Worm (Caenorhabditis elegans): ENCODE results near the gene K04F1.8.

K04F1.8 gene

DNA sequence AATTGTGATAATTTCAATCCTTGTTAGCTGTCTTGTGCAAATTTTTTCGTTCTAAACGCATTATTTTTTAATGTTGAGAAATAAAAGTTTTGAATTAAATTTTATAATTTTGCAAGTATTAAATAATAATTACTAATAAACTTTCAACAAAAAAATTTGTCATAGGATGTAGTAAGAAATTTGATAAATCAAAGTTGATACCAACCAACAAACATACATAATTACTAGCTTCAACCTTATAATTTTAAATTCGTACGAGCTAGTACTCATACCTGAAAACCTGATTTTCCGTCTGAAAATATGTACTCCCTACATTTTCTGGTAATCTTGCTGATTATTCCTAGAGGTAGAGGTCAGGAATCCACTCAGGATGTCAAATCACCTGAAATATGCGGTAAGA, 16.0 kb upstream of the K04F1.8 start, which contains the start of gene irld-44:
TSS of gene irld-44 (plus strand) at position 301 of the 400 bp plus-strand sequence.
- TF ChIP-seq npax-4 (tag; optimal IDR thresholded peaks at IDR 0.05), result no peak
- no peak for TF ChIP-seq ceh-14 (tag; optimal IDR thresholded peaks at IDR 0.05)
- TF ChIP-seq ceh-18 (tag; optimal IDR thresholded peaks at IDR 0.05), result no peak
- no peak for TF ChIP-seq zip-5 (tag; optimal IDR thresholded peaks at IDR 0.05)
- no peak for TF ChIP-seq K09A11.1 (tag; optimal IDR thresholded peaks at IDR 0.05; ENCODE audit: insufficient read depth)
- TF ChIP-seq C38D4.7 (GFP tag; optimal IDR thresholded peaks at IDR 0.05), result no peak
- TF ChIP-seq F13H6.1 (tag; optimal IDR thresholded peaks at IDR 0.05), result no peak
- TF ChIP-seq lin-11 (tag; optimal IDR thresholded peaks at IDR 0.05), result no peak
- no peak for TF ChIP-seq ceh-34 (tag; optimal IDR thresholded peaks at IDR 0.05)
- TF ChIP-seq sox-2 (GFP tag; IDR thresholded peaks at IDR 0.05), result no peak
- no peak for TF ChIP-seq nfya-1 (tag; optimal IDR thresholded peaks at IDR 0.05)
- TF ChIP-seq ahr-1 (tag; optimal IDR thresholded peaks at IDR 0.05), result no peak
- TF ChIP-seq fax-1 (tag; optimal IDR thresholded peaks at IDR 0.05), result no peak
- TF ChIP-seq pros-1 (tag; optimal IDR thresholded peaks at IDR 0.05), result no peak

DNA sequence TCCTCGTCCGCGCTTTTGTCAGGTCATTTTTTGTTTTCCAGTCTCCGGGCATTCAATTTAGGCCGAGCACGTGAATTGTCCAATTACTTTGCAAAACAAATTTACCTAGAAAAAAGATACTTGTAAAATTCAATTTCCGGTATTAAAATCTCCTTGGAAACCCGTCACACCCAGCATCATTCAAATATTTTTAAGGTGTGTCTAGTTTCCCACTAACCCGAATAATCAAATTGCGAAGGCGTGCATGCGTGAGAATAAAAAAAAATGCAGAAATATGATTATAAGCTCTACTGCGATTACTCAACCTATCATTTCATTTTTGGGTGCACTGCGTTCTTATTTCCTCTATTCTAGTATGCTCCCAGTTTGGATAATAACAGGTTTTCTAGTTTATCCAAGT, 12.2 kb upstream of the K04F1.8 start, which contains the start of gene irld-11:
TSS of gene irld-11 (plus strand) at position 301 of the 400 bp plus-strand sequence.
- no peak for TF ChIP-seq ceh-30 (tag; optimal IDR thresholded peaks at IDR 0.05)
- no peak for TF ChIP-seq hlh-8 (tag; optimal IDR thresholded peaks at IDR 0.05)
- TF ChIP-seq unc-42 (tag; optimal IDR thresholded peaks at IDR 0.05), result peak; percentile 17

DNA sequence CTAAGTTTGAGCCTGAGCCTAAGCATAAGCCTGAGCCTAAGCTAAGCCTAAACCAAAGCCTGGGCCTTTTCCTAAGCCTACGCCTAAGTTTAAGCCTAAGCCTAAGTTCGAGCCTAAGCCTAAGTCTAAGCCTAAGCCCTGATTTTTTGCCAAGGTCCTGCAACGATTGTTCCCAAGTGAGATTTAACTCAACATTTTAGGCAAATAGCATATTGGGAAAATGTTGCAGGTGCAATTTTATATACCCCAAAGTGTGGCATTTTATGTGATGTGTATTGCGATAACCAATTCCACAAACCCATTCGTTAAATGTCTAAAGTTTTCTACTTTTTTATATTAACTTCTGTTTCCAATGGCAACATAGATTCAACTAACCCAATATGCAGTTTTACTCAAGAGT, 4.7 kb upstream of the K04F1.8 start, which contains the start of gene irld-40:
TSS of gene irld-40 (plus strand) at position 301 of the 400 bp plus-strand sequence.
- TF ChIP-seq ama-1 (optimal IDR thresholded peaks at IDR 0.05) (no peak), ahr-1 (tag; optimal IDR thresholded peaks at IDR 0.05) (no peak), hlh-15 (tag; optimal IDR thresholded peaks at IDR 0.05) (no peak), pros-1 (tag; optimal IDR thresholded peaks at IDR 0.05) (no peak), nhr-11 (tag; optimal IDR thresholded peaks at IDR 0.05) (no peak), hlh-13 (GFP tag; optimal IDR thresholded peaks at IDR 0.05) (no peak), unc-3 (GFP tag; conservative IDR thresholded peaks at IDR 0.05) (no peak), unc-3 (tag; optimal IDR thresholded peaks at IDR 0.05) (no peak)

DNA sequence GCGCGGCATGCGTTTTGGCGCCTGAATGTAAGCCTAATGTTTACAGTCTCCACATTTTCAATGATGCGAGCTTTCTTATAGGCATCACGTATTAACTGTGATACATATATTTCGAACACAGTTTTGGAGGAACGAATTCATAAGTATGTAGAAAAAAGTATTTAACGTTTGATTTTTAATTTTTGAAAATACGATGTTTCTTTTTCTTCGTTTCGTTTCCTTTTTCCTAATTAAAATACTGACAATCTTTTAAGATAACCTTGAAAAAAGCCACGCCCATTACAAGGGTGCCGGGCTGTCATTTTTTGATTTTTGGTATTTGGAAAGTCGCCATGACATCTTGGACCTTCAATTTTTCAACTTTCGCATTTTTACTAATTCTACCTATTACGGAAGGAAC, 2.1 kb upstream of the K04F1.8 start, which contains the start of gene K04F1.9:
TSS of gene K04F1.9 (plus strand) at position 301 of the 400 bp plus-strand sequence.
- TF ChIP-seq sdc-2 (tag; optimal IDR thresholded peaks at IDR 0.05), result no peak
- TF ChIP-seq hlh-15 (tag; optimal IDR thresholded peaks at IDR 0.05), result no peak

DNA sequence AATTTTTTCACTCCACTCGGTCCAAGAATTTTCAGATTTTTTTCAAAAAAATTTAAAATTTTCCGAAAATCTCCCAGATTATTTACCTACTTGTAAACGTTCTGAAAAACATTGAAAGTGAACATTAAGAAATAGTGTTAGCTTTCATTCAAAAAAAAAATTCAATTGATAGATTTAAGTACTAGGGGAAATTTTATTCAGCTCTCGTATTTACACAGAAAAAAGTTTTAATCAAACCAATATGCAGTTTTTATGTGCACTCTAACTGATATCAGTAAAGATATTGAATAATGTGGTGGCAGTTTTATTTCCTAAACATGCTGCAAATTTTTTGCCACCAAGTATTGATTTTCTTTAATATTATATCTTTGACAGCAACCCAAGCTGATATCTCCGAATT, 1.2 kb downstream of the K04F1.8 start, which contains the start of gene irld-42:
TSS of gene irld-42 (plus strand) at position 301 of the 400 bp plus-strand sequence.
- TF ChIP-seq hlh-15 (tag; optimal IDR thresholded peaks at IDR 0.05), result no peak
- no peak for TF ChIP-seq pag-3 (tag; optimal IDR thresholded peaks at IDR 0.05; ENCODE audit: borderline replicate concordance)
- no peak for TF ChIP-seq nhr-11 (tag; optimal IDR thresholded peaks at IDR 0.05)
- TF ChIP-seq ceh-18 (tag; optimal IDR thresholded peaks at IDR 0.05), result no peak
- no peak for TF ChIP-seq syd-9 (tag; optimal IDR thresholded peaks at IDR 0.05)
- no peak for TF ChIP-seq unc-86 (tag; optimal IDR thresholded peaks at IDR 0.05)
- no peak for TF ChIP-seq pros-1 (tag; optimal IDR thresholded peaks at IDR 0.05)
- no peak for TF ChIP-seq mec-3 (tag; optimal IDR thresholded peaks at IDR 0.05; ENCODE audit: borderline replicate concordance)
- TF ChIP-seq ceh-45 (GFP tag; IDR thresholded peaks at IDR 0.05), result no peak
- no peak for TF ChIP-seq hlh-13 (GFP tag; optimal IDR thresholded peaks at IDR 0.05)
- TF ChIP-seq pqm-1 (tag; optimal IDR thresholded peaks at IDR 0.05), result no peak
- TF ChIP-seq ceh-31 (tag; optimal IDR thresholded peaks at IDR 0.05), result no peak
- no peak for TF ChIP-seq elt-2 (tag; optimal IDR thresholded peaks at IDR 0.05)
- no peak for TF ChIP-seq F13H6.1 (tag; optimal IDR thresholded peaks at IDR 0.05)
- no peak for TF ChIP-seq K02D7.2 (tag; optimal IDR thresholded peaks at IDR 0.05)
- no peak for TF ChIP-seq ahr-1 (tag; optimal IDR thresholded peaks at IDR 0.05)
- no peak for TF ChIP-seq fax-1 (tag; optimal IDR thresholded peaks at IDR 0.05)
- no peak for TF ChIP-seq sox-4 (tag; optimal IDR thresholded peaks at IDR 0.05)
- no peak for TF ChIP-seq Y22D7AL.16 (tag; optimal IDR thresholded peaks at IDR 0.05)
- TF ChIP-seq lim-6 (tag; optimal IDR thresholded peaks at IDR 0.05), result no peak
